Fruit fly (Drosophila melanogaster): Measurements from ENCODE around the gene emei.

dm6 chr3L:11124841-11125240 lies 15.4 kb downstream of the emei start:
- TF ChIP-seq psq (optimal IDR thresholded peaks at IDR 0.05) (no peak), EcR (GFP tag; optimal IDR thresholded peaks at IDR 0.05) (no peak)

Data from whole organism.